Worm (Caenorhabditis elegans) whole organism, L4/young adult: Measurements from ENCODE around the gene baz-2.

ENCODE experiments used
- W03F9.2 ChIP-seq: fragments of 150-350 bp; optimal IDR thresholded peaks from 2 replicates; lab custom pipeline; 2014; ENCODE audit warnings: missing biosample characterization, missing genetic modification characterization
- dao-5 ChIP-seq: sonication (generic microtip); optimal IDR thresholded peaks from 2 replicates; lab custom pipeline; 2016; ENCODE audit warnings: missing genotype, missing genetic modification characterization, moderate library complexity, missing compliant biosample characterization

ce11 chrIII:7616228-7616627 lies 39.6 kb downstream of the baz-2 start, which contains the start of gene T04A6.1:
- TF ChIP-seq W03F9.2 (tag; lab: Kevin White, UChicago) (no peak), dao-5 (tag; lab: Kevin White, UChicago) (no peak)
